Fruit fly (Drosophila melanogaster): ENCODE results near the gene CG42613.

Gene CG42613

dm6 chr3R:18985114-18985785 is 56.3 kb downstream of the CG42613 start (continued):
- no peak for TF ChIP-seq CG4617 (GFP tag; optimal IDR thresholded peaks at IDR 0.05; ENCODE audit: borderline replicate concordance)
- TF ChIP-seq Scr (GFP tag; IDR thresholded peaks at IDR 0.05; ENCODE audit: partially characterized antibody), result no peak
- TF ChIP-seq Hr78 (GFP tag; optimal IDR thresholded peaks at IDR 0.05), result no peak
- no peak for TF ChIP-seq CG31224 (GFP tag; IDR thresholded peaks at IDR 0.05)
- TF ChIP-seq eyg (GFP tag; optimal IDR thresholded peaks at IDR 0.05), result no peak
- TF ChIP-seq ase (GFP tag; IDR thresholded peaks at IDR 0.05), result no peak
- no peak for TF ChIP-seq cad (GFP tag; optimal IDR thresholded peaks at IDR 0.05)
- no peak for TF ChIP-seq CG13424 (tag; optimal IDR thresholded peaks at IDR 0.05)
- peak; percentile 76 for TF ChIP-seq CG2120 (GFP tag; optimal IDR thresholded peaks at IDR 0.05)
- TF ChIP-seq CG2199 (GFP tag; IDR thresholded peaks at IDR 0.05), result no peak
- TF ChIP-seq Hey (tag; optimal IDR thresholded peaks at IDR 0.05), result peak; percentile 28
- no peak for TF ChIP-seq CG2129 (GFP tag; IDR thresholded peaks at IDR 0.05; ENCODE audit: partially characterized antibody)
- TF ChIP-seq nmo (GFP tag; optimal IDR thresholded peaks at IDR 0.05), result no peak
- no peak for TF ChIP-seq E2f1 (GFP tag; IDR thresholded peaks at IDR 0.05)
- TF ChIP-seq CG32767 (GFP tag; IDR thresholded peaks at IDR 0.05), result no peak
- TF ChIP-seq z (GFP tag; IDR thresholded peaks at IDR 0.05), result no peak
- TF ChIP-seq vfl (GFP tag; optimal IDR thresholded peaks at IDR 0.05), result no peak
- no peak for TF ChIP-seq CG16779 (GFP tag; IDR thresholded peaks at IDR 0.05)
- no peak for TF ChIP-seq CG31441 (GFP tag; IDR thresholded peaks at IDR 0.05)
- TF ChIP-seq CTCF (GFP tag; optimal IDR thresholded peaks at IDR 0.05), result no peak
- TF ChIP-seq CG10565 (GFP tag; optimal IDR thresholded peaks at IDR 0.05), result no peak
- TF ChIP-seq CG11723 (GFP tag; optimal IDR thresholded peaks at IDR 0.05), result no peak
- TF ChIP-seq CG4707 (GFP tag; optimal IDR thresholded peaks at IDR 0.05), result no peak
- TF ChIP-seq CHES-1-like (GFP tag; optimal IDR thresholded peaks at IDR 0.05), result no peak
- TF ChIP-seq E2f2 (GFP tag; IDR thresholded peaks at IDR 0.05), result no peak
- no peak for TF ChIP-seq corto (GFP tag; optimal IDR thresholded peaks at IDR 0.05)
- TF ChIP-seq Sry-δ (GFP tag; optimal IDR thresholded peaks at IDR 0.05), result no peak
- TF ChIP-seq slou (GFP tag; optimal IDR thresholded peaks at IDR 0.05), result no peak
- TF ChIP-seq fd64A (GFP tag; optimal IDR thresholded peaks at IDR 0.05), result no peak
- no peak for TF ChIP-seq jigr1 (GFP tag; IDR thresholded peaks at IDR 0.05)
- no peak for TF ChIP-seq ap (GFP tag; IDR thresholded peaks at IDR 0.05)
- TF ChIP-seq CG13894 (tag; optimal IDR thresholded peaks at IDR 0.05), result peak; percentile 20
- no peak for TF ChIP-seq insv (GFP tag; optimal IDR thresholded peaks at IDR 0.05)
- TF ChIP-seq CG6813 (GFP tag; optimal IDR thresholded peaks at IDR 0.05), result no peak
- no peak for TF ChIP-seq CG7963 (GFP tag; IDR thresholded peaks at IDR 0.05; ENCODE audit: partially characterized antibody)
- TF ChIP-seq CG17385 (GFP tag; optimal IDR thresholded peaks at IDR 0.05), result no peak
- TF ChIP-seq kni (GFP tag; optimal IDR thresholded peaks at IDR 0.05), result no peak
- no peak for TF ChIP-seq CG14860 (GFP tag; IDR thresholded peaks at IDR 0.05; ENCODE audit: partially characterized antibody)
- TF ChIP-seq Eip74EF (GFP tag; optimal IDR thresholded peaks at IDR 0.05), result no peak
- no peak for TF ChIP-seq fu2 (GFP tag; optimal IDR thresholded peaks at IDR 0.05)
- peak; percentile 11 for TF ChIP-seq Blimp-1 (GFP tag; optimal IDR thresholded peaks at IDR 0.05)
- TF ChIP-seq MESR4 (GFP tag; optimal IDR thresholded peaks at IDR 0.05), result no peak
- TF ChIP-seq onecut (GFP tag; IDR thresholded peaks at IDR 0.05), result no peak
- TF ChIP-seq zfh1 (GFP tag; IDR thresholded peaks at IDR 0.05), result no peak
- TF ChIP-seq CG12942 (GFP tag; optimal IDR thresholded peaks at IDR 0.05), result no peak
- TF ChIP-seq klu (GFP tag; IDR thresholded peaks at IDR 0.05), result peak; percentile 45; the same call in 1 of the 2 replicates
- no peak for TF ChIP-seq aop (GFP tag; IDR thresholded peaks at IDR 0.05)
- peak; percentile 35 for TF ChIP-seq CG18619 (GFP tag; optimal IDR thresholded peaks at IDR 0.05)
- TF ChIP-seq trem (tag; optimal IDR thresholded peaks at IDR 0.05), result no peak
- TF ChIP-seq TFAM (GFP tag; optimal IDR thresholded peaks at IDR 0.05), result no peak
- TF ChIP-seq Myb (GFP tag; optimal IDR thresholded peaks at IDR 0.05), result no peak
